Fruit fly (Drosophila melanogaster) whole organism, embryonic: ENCODE data around the gene CG14668.
A peak's percentile ranks its signal among the peaks of the same experiment; 100 is the strongest.

ENCODE experiments used
- CG10321 ChIP-seq: fragments of 200-800 bp; sonication (Bioruptor generic); IDR thresholded peaks from 2 replicates; pipeline ENCODE4 v1.3.6; 2022; ENCODE audit warnings: missing biosample characterization, missing genetic modification characterization
- CG11504 ChIP-seq: fragments of 200-800 bp; sonication (Bioruptor generic); optimal IDR thresholded peaks from 3 replicates; lab custom pipeline; 2019; ENCODE audit warnings: missing biosample characterization, mild to moderate bottlenecking, missing genetic modification characterization, moderate library complexity
- CG12659 ChIP-seq: fragments of 200-800 bp; sonication (Bioruptor generic); optimal IDR thresholded peaks from 3 replicates; lab custom pipeline; 2017; ENCODE audit warnings: mild to moderate bottlenecking, missing biosample characterization, missing genetic modification reagents, missing genetic modification characterization
- CG12769 ChIP-seq: fragments of 200-800 bp; sonication (Bioruptor generic); optimal IDR thresholded peaks from 2 replicates; lab custom pipeline; 2019; ENCODE audit warnings: missing biosample characterization, mild to moderate bottlenecking, missing genetic modification characterization, moderate library complexity
- CG13624 ChIP-seq: fragments of 200-800 bp; sonication (Bioruptor generic); optimal IDR thresholded peaks from 2 replicates; lab custom pipeline; 2016; ENCODE audit warnings: missing biosample characterization, missing genetic modification characterization
- CG14667 ChIP-seq: fragments of 200-800 bp; sonication (Bioruptor generic); IDR thresholded peaks from 2 replicates; pipeline ENCODE4 v1.3.6; 2022; ENCODE audit warnings: missing biosample characterization, missing genetic modification characterization
- CG14710 ChIP-seq: fragments of 200-800 bp; sonication (Bioruptor generic); optimal IDR thresholded peaks from 3 replicates; lab custom pipeline; 2019; ENCODE audit warnings: missing biosample characterization, mild to moderate bottlenecking, missing genetic modification characterization, moderate library complexity
- CG15514 ChIP-seq: fragments of 200-800 bp; sonication (Bioruptor generic); optimal IDR thresholded peaks from 3 replicates; lab custom pipeline; 2017; ENCODE audit warnings: missing biosample characterization, missing genetic modification characterization, mild to moderate bottlenecking, moderate library complexity, missing genetic modification reagents
- CG17328 ChIP-seq: fragments of 200-800 bp; sonication (Bioruptor generic); IDR thresholded peaks from 2 replicates; pipeline ENCODE4 v1.3.6; 2022; ENCODE audit warnings: missing biosample characterization, missing genetic modification characterization
- CG17359 ChIP-seq: fragments of 200-800 bp; sonication (Bioruptor generic); optimal IDR thresholded peaks from 3 replicates; lab custom pipeline; 2018; ENCODE audit warnings: missing biosample characterization, mild to moderate bottlenecking, missing genetic modification characterization, moderate library complexity
- CG2116 ChIP-seq: fragments of 200-800 bp; sonication (Bioruptor generic); optimal IDR thresholded peaks from 3 replicates; lab custom pipeline; 2018; ENCODE audit warnings: missing biosample characterization, mild to moderate bottlenecking, missing genetic modification characterization
- CG30020 ChIP-seq: fragments of 200-800 bp; optimal IDR thresholded peaks from 2 replicates; lab custom pipeline; 2019; ENCODE audit warnings: missing biosample characterization, mild to moderate bottlenecking, missing genetic modification characterization, moderate library complexity
- CG3163 ChIP-seq: fragments of 200-800 bp; sonication (Bioruptor generic); optimal IDR thresholded peaks from 3 replicates; lab custom pipeline; 2016; ENCODE audit warnings: missing biosample characterization, missing genetic modification characterization
- CG33557 ChIP-seq: fragments of 200-800 bp; sonication (Bioruptor generic); optimal IDR thresholded peaks from 2 replicates; lab custom pipeline; 2019; ENCODE audit warnings: missing biosample characterization, mild to moderate bottlenecking, missing genetic modification characterization, moderate library complexity
- CG6272 ChIP-seq: fragments of 200-800 bp; sonication (Bioruptor generic); IDR thresholded peaks from 2 replicates; pipeline ENCODE4 v1.3.6; 2022; ENCODE audit warnings: missing biosample characterization, missing genetic modification characterization
- CG6689 ChIP-seq: fragments of 200-800 bp; sonication (Bioruptor generic); IDR thresholded peaks from 2 replicates; pipeline ENCODE4 v1.3.6; 2022; ENCODE audit warnings: missing biosample characterization, missing genetic modification characterization
- CG8089 ChIP-seq: fragments of 200-800 bp; sonication (Bioruptor generic); optimal IDR thresholded peaks from 3 replicates; lab custom pipeline; 2016; ENCODE audit warnings: missing biosample characterization, missing genetic modification characterization
- Dll ChIP-seq: fragments of 200-800 bp; sonication (Bioruptor generic); IDR thresholded peaks from 4 replicates; pipeline ENCODE4 v1.3.6; 2022; ENCODE audit warnings: missing biosample characterization, missing genetic modification characterization; ENCODE audit not compliant: partially characterized antibody
- Ets97D ChIP-seq: fragments of 200-800 bp; sonication (Bioruptor generic); optimal IDR thresholded peaks from 3 replicates; lab custom pipeline; 2016; ENCODE audit warnings: missing biosample characterization, missing genetic modification characterization
- Hand ChIP-seq: fragments of 200-800 bp; sonication (Bioruptor generic); optimal IDR thresholded peaks from 2 replicates; lab custom pipeline; 2017; ENCODE audit warnings: mild to moderate bottlenecking, missing biosample characterization, missing genetic modification reagents, missing genetic modification characterization
- Med ChIP-seq: fragments of 200-800 bp; sonication (Bioruptor generic); peaks from one replicate; lab custom pipeline; 2016; ENCODE audit warnings: missing biosample characterization, missing genetic modification characterization, mild to moderate bottlenecking, inconsistent platforms, moderate library complexity
- Poxn ChIP-seq: fragments of 200-800 bp; sonication (Bioruptor generic); IDR thresholded peaks from 2 replicates; pipeline ENCODE4 v1.3.6; 2022; ENCODE audit warnings: missing biosample characterization, missing genetic modification characterization
- Side ChIP-seq: fragments of 200-800 bp; sonication (Bioruptor generic); optimal IDR thresholded peaks from 2 replicates; lab custom pipeline; 2016; ENCODE audit warnings: missing biosample characterization, missing genetic modification characterization
- YL-1 ChIP-seq: fragments of 200-800 bp; sonication (Bioruptor generic); optimal IDR thresholded peaks from 3 replicates; lab custom pipeline; 2017; ENCODE audit warnings: missing biosample characterization, mild to moderate bottlenecking, missing genetic modification characterization
- ab ChIP-seq: fragments of 200-800 bp; sonication (Bioruptor generic); optimal IDR thresholded peaks from 2 replicates; lab custom pipeline; 2016; ENCODE audit warnings: missing biosample characterization, missing genetic modification characterization
- ac ChIP-seq: fragments of 200-800 bp; sonication (Bioruptor generic); optimal IDR thresholded peaks from 3 replicates; lab custom pipeline; 2017; ENCODE audit warnings: missing biosample characterization, mild to moderate bottlenecking, missing genetic modification characterization
- bowl ChIP-seq: fragments of 200-800 bp; sonication (Bioruptor generic); IDR thresholded peaks from 2 replicates; pipeline ENCODE4 v1.3.6; 2022; ENCODE audit warnings: missing biosample characterization, missing genetic modification characterization
- br ChIP-seq: fragments of >200 bp; optimal IDR thresholded peaks from 2 replicates; lab custom pipeline; 2017
- chinmo ChIP-seq: fragments of 200-800 bp; sonication (Bioruptor generic); IDR thresholded peaks from 4 replicates; pipeline ENCODE4 v1.3.6; 2022; ENCODE audit warnings: missing biosample characterization, missing genetic modification characterization; ENCODE audit not compliant: partially characterized antibody
- ems ChIP-seq: fragments of 200-800 bp; sonication (Bioruptor generic); optimal IDR thresholded peaks from 3 replicates; lab custom pipeline; 2016; ENCODE audit warnings: missing biosample characterization, missing genetic modification characterization
- esg ChIP-seq: fragments of 200-800 bp; sonication (Bioruptor generic); conservative IDR thresholded peaks from 2 replicates; pipeline ENCODE4 v1.3.6; 2022; ENCODE audit warnings: missing biosample characterization, missing genetic modification characterization
- exex ChIP-seq: fragments of 200-800 bp; sonication (Bioruptor generic); optimal IDR thresholded peaks from 4 replicates; lab custom pipeline; 2018; ENCODE audit warnings: missing biosample characterization, mild to moderate bottlenecking, missing genetic modification characterization, moderate library complexity
- gce ChIP-seq: fragments of 200-800 bp; sonication (Bioruptor generic); IDR thresholded peaks from 3 replicates; pipeline ENCODE4 v1.3.6; 2022; ENCODE audit warnings: missing biosample characterization, missing genetic modification characterization
- gsb-n ChIP-seq: fragments of 200-800 bp; sonication (Bioruptor generic); optimal IDR thresholded peaks from 3 replicates; lab custom pipeline; 2018; ENCODE audit warnings: missing biosample characterization, mild to moderate bottlenecking, missing genetic modification characterization
- hbn ChIP-seq: fragments of 200-800 bp; sonication (Bioruptor generic); IDR thresholded peaks from 2 replicates; pipeline ENCODE4 v1.3.6; 2022; ENCODE audit warnings: missing biosample characterization, missing genetic modification characterization; ENCODE audit not compliant: partially characterized antibody
- knrl ChIP-seq: fragments of 200-800 bp; sonication (Bioruptor generic); IDR thresholded peaks from 3 replicates; pipeline ENCODE4 v1.3.6; 2022; ENCODE audit warnings: missing biosample characterization, missing genetic modification characterization; ENCODE audit not compliant: partially characterized antibody
- lilli ChIP-seq: fragments of 200-800 bp; sonication (Bioruptor generic); optimal IDR thresholded peaks from 3 replicates; lab custom pipeline; 2016; ENCODE audit warnings: missing biosample characterization, missing genetic modification characterization
- mirr ChIP-seq: fragments of 200-800 bp; sonication (Bioruptor generic); optimal IDR thresholded peaks from 3 replicates; lab custom pipeline; 2018; ENCODE audit warnings: missing biosample characterization, mild to moderate bottlenecking, missing genetic modification characterization
- nau ChIP-seq: fragments of 200-800 bp; sonication (Bioruptor generic); optimal IDR thresholded peaks from 3 replicates; lab custom pipeline; 2017; ENCODE audit warnings: missing biosample characterization, mild to moderate bottlenecking, missing genetic modification characterization, missing genetic modification reagents
- nerfin-1 ChIP-seq: fragments of 200-800 bp; sonication (Bioruptor generic); optimal IDR thresholded peaks from 3 replicates; lab custom pipeline; 2019; ENCODE audit warnings: missing biosample characterization, mild to moderate bottlenecking, missing genetic modification characterization, moderate library complexity
- prd ChIP-seq, 3 experiments: fragments of >200 bp in 2 of 3; fragments of 200-800 bp in 1 of 3; sonication (Bioruptor generic) in 1 of 3; optimal IDR thresholded peaks in 2 of 3; IDR thresholded peaks in 1 of 3; 2 replicates in 2 of 3; 3 replicates in 1 of 3; pipeline versions ENCODE4 v1.3.6 to Lab custom; 2017 to 2022; ENCODE audit warnings: missing biosample characterization in 1 of 3, missing genetic modification characterization in 1 of 3
- pros ChIP-seq: fragments of 200-800 bp; sonication (Bioruptor generic); optimal IDR thresholded peaks from 3 replicates; lab custom pipeline; 2019; ENCODE audit warnings: missing biosample characterization, mild to moderate bottlenecking, missing genetic modification characterization, moderate library complexity
- row ChIP-seq: fragments of 200-800 bp; sonication (Bioruptor generic); IDR thresholded peaks from 3 replicates; pipeline ENCODE4 v1.3.6; 2022; ENCODE audit warnings: missing biosample characterization, missing genetic modification characterization
- sna ChIP-seq: fragments of 200-800 bp; sonication (Bioruptor generic); IDR thresholded peaks from 2 replicates; pipeline ENCODE4 v1.3.6; 2022; ENCODE audit warnings: missing biosample characterization, missing genetic modification characterization; ENCODE audit not compliant: partially characterized antibody
- stwl ChIP-seq: fragments of 200-800 bp; sonication (Bioruptor generic); optimal IDR thresholded peaks from 3 replicates; lab custom pipeline; 2018; ENCODE audit warnings: missing biosample characterization, mild to moderate bottlenecking, missing genetic modification characterization, moderate library complexity
- trem ChIP-seq: fragments of 200-800 bp; optimal IDR thresholded peaks from 3 replicates; lab custom pipeline; 2019; ENCODE audit warnings: missing biosample characterization, mild to moderate bottlenecking, missing genetic modification characterization, moderate library complexity
- unc-4 ChIP-seq: fragments of 200-800 bp; sonication (Bioruptor generic); IDR thresholded peaks from 2 replicates; pipeline ENCODE4 v1.3.6; 2022; ENCODE audit warnings: missing biosample characterization, missing genetic modification characterization; ENCODE audit not compliant: partially characterized antibody
- vvl ChIP-seq: fragments of 200-800 bp; sonication (Bioruptor generic); IDR thresholded peaks from 2 replicates; pipeline ENCODE4 v1.3.6; 2022; ENCODE audit warnings: missing biosample characterization, missing genetic modification characterization
- zen2 ChIP-seq: fragments of 200-800 bp; sonication (Bioruptor generic); IDR thresholded peaks from 3 replicates; pipeline ENCODE4 v1.3.6; 2022; ENCODE audit warnings: missing biosample characterization, missing genetic modification characterization; ENCODE audit not compliant: partially characterized antibody

The CG14668 gene

DNA sequence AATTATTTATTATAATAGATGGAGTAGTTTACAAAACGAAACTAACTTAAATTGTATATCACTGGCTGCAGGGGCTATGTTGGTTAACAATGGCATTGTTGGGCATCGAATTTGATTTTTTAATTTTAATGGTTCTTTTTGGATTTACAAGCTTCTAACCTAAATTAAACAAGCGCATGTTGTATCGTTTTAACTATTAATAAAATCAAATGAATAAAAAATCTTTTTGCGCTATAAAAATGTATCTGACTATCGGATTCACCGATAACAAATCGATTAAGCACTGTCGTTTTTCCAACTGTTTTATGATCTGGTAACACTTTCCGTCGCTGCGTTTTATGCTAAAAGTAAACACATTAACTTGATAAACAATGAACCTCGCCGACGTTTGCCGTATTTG is 12.7 kb downstream of the CG14668 start, which contains the start of the genes hd and CG14667 (continued):
- TF ChIP-seq esg (no peak), unc-4 (GFP tag; lab: Robert Waterston, UW) (peak; percentile 62; the same call in 1 of the 2 replicates), CG6272 (GFP tag; lab: Robert Waterston, UW) (no peak), mirr (no peak), br (lab: Kevin White, UChicago) (no peak), nerfin-1 (no peak), Hand (GFP tag; lab: Kevin White, UChicago) (no peak), CG33557 (GFP tag; lab: Kevin White, UChicago) (peak; percentile 9), CG10321 (GFP tag; lab: Robert Waterston, UW) (no peak), chinmo (GFP tag; lab: Robert Waterston, UW) (0 out of 4 replicates have a peak, but pooled peaks have one; percentile 45), YL-1 (GFP tag; lab: Kevin White, UChicago) (peak; percentile 71), ab (no peak), exex (tag; lab: Kevin White, UChicago) (peak; percentile 30), CG3163 (GFP tag; lab: Kevin White, UChicago) (no peak), CG11504 (tag; lab: Kevin White, UChicago) (no peak), CG2116 (GFP tag; lab: Kevin White, UChicago) (peak; percentile 80), CG14667 (GFP tag; lab: Robert Waterston, UW) (no peak), CG15514 (GFP tag; lab: Kevin White, UChicago) (peak; percentile 66), trem (tag; lab: Kevin White, UChicago) (peak; percentile 64), CG12659 (GFP tag; lab: Kevin White, UChicago) (peak; percentile 43), row (GFP tag; lab: Robert Waterston, UW) (0 out of 3 replicates have a peak, but pooled peaks have one; percentile 42), Side (GFP tag; lab: Kevin White, UChicago) (no peak), nau (no peak), Ets97D (GFP tag; lab: Kevin White, UChicago) (peak; percentile 23), stwl (tag; lab: Kevin White, UChicago) (peak; percentile 58), Poxn (GFP tag; lab: Robert Waterston, UW) (no peak), vvl (GFP tag; lab: Robert Waterston, UW) (0 out of 2 replicates have a peak, but pooled peaks have one; percentile 20), sna (GFP tag; lab: Robert Waterston, UW) (peak; percentile 66; the same call in 1 of the 2 replicates), lilli (GFP tag; lab: Kevin White, UChicago) (peak; percentile 5), prd (optimal IDR thresholded peaks at IDR 0.05; lab: Kevin White, UChicago) (no peak), prd (GFP tag; IDR thresholded peaks at IDR 0.05; lab: Robert Waterston, UW) (no peak), zen2 (GFP tag; lab: Robert Waterston, UW) (peak; percentile 17; the same call in 1 of the 3 replicates), ac (no peak), CG17359 (no peak), CG6689 (GFP tag; lab: Robert Waterston, UW) (no peak), CG30020 (peak; percentile 45), gce (no peak), ems (no peak), CG17328 (GFP tag; lab: Robert Waterston, UW) (no peak), Dll (GFP tag; lab: Robert Waterston, UW) (peak; percentile 71), knrl (GFP tag; lab: Robert Waterston, UW) (no peak; the same call in 2 of the 3 replicates), CG13624 (GFP tag; lab: Kevin White, UChicago) (peak; percentile 21), CG12769 (no peak), Med (GFP tag; lab: Kevin White, UChicago) (peak; percentile 75), bowl (no peak), hbn (GFP tag; lab: Robert Waterston, UW) (peak; percentile 47; the same call in 1 of the 2 replicates), CG8089 (GFP tag; lab: Kevin White, UChicago) (no peak), CG14710 (tag; lab: Kevin White, UChicago) (peak; percentile 46), gsb-n (no peak), pros (GFP tag; lab: Kevin White, UChicago) (no peak)
